Fruit fly (Drosophila melanogaster) whole organism, embryonic: ENCODE measurements around the gene orb.
A peak's percentile ranks its signal among the peaks of the same experiment; 100 is the strongest.

Source experiments
- Atf-2 ChIP-seq: fragments of 200-800 bp; sonication (Bioruptor generic); optimal IDR thresholded peaks from 2 replicates; lab custom pipeline; 2016; ENCODE audit warnings: missing biosample characterization, missing genetic modification characterization
- Bdp1 ChIP-seq: fragments of 200-800 bp; sonication (Bioruptor generic); optimal IDR thresholded peaks from 3 replicates; lab custom pipeline; 2016; ENCODE audit warnings: missing biosample characterization, missing genetic modification characterization
- Blimp-1 ChIP-seq: fragments of 200-800 bp; sonication (Bioruptor generic); optimal IDR thresholded peaks from 3 replicates; lab custom pipeline; 2018; ENCODE audit warnings: missing biosample characterization, missing genetic modification characterization, mild to moderate bottlenecking, moderate library complexity, missing genetic modification reagents
- CG1024 ChIP-seq: fragments of 200-800 bp; sonication (Bioruptor generic); IDR thresholded peaks from 2 replicates; pipeline ENCODE4 v1.3.6; 2022; ENCODE audit warnings: missing biosample characterization, missing genetic modification characterization
- CG11696 ChIP-seq: fragments of 200-800 bp; sonication (Bioruptor generic); IDR thresholded peaks from 2 replicates; pipeline ENCODE4 v1.3.6; 2022; ENCODE audit warnings: missing biosample characterization, missing genetic modification characterization
- CG11723 ChIP-seq: fragments of 200-800 bp; sonication (Bioruptor generic); optimal IDR thresholded peaks from 2 replicates; lab custom pipeline; 2017; ENCODE audit warnings: missing biosample characterization, mild to moderate bottlenecking, missing genetic modification characterization
- CG12659 ChIP-seq: fragments of 200-800 bp; sonication (Bioruptor generic); optimal IDR thresholded peaks from 3 replicates; lab custom pipeline; 2017; ENCODE audit warnings: mild to moderate bottlenecking, missing biosample characterization, missing genetic modification reagents, missing genetic modification characterization
- CG13624 ChIP-seq: fragments of 200-800 bp; sonication (Bioruptor generic); optimal IDR thresholded peaks from 2 replicates; lab custom pipeline; 2016; ENCODE audit warnings: missing biosample characterization, missing genetic modification characterization
- CG15269 ChIP-seq: fragments of 200-800 bp; sonication (Bioruptor generic); optimal IDR thresholded peaks from 2 replicates; lab custom pipeline; 2018; ENCODE audit warnings: missing biosample characterization, mild to moderate bottlenecking, missing genetic modification characterization, moderate library complexity
- CG1647 ChIP-seq: fragments of 200-800 bp; sonication (Bioruptor generic); optimal IDR thresholded peaks from 3 replicates; lab custom pipeline; 2016; ENCODE audit warnings: missing biosample characterization, missing genetic modification characterization
- CG17385 ChIP-seq: fragments of 200-800 bp; sonication (Bioruptor generic); optimal IDR thresholded peaks from 3 replicates; lab custom pipeline; 2018; ENCODE audit warnings: missing biosample characterization, mild to moderate bottlenecking, missing genetic modification characterization
- CG2199 ChIP-seq: fragments of 200-800 bp; sonication (Bioruptor generic); IDR thresholded peaks from 3 replicates; pipeline ENCODE4 v1.3.6; 2022; ENCODE audit warnings: missing biosample characterization, missing genetic modification characterization
- CG4424 ChIP-seq: fragments of 200-800 bp; sonication (Bioruptor generic); optimal IDR thresholded peaks from 3 replicates; lab custom pipeline; 2016; ENCODE audit warnings: missing biosample characterization, missing genetic modification characterization
- CG5180 ChIP-seq: fragments of 200-800 bp; sonication (Bioruptor generic); optimal IDR thresholded peaks from 3 replicates; lab custom pipeline; 2017; ENCODE audit warnings: missing biosample characterization, missing genetic modification characterization, mild to moderate bottlenecking, moderate library complexity, missing genetic modification reagents
- D19B ChIP-seq: fragments of 200-800 bp; sonication (Bioruptor generic); optimal IDR thresholded peaks from 2 replicates; lab custom pipeline; 2017; ENCODE audit warnings: missing biosample characterization, mild to moderate bottlenecking, missing genetic modification characterization
- Dek ChIP-seq: fragments of 200-800 bp; sonication (Bioruptor generic); optimal IDR thresholded peaks from 3 replicates; lab custom pipeline; 2019; ENCODE audit warnings: missing biosample characterization, mild to moderate bottlenecking, missing genetic modification characterization, moderate library complexity
- Drgx ChIP-seq: fragments of 200-800 bp; sonication (Bioruptor generic); IDR thresholded peaks from 2 replicates; pipeline ENCODE4 v1.3.6; 2022; ENCODE audit warnings: missing biosample characterization, missing genetic modification characterization
- Elba2 ChIP-seq: fragments of 200-800 bp; sonication (Bioruptor generic); optimal IDR thresholded peaks from 3 replicates; lab custom pipeline; 2016; ENCODE audit warnings: missing biosample characterization, missing genetic modification characterization
- Fer2 ChIP-seq: fragments of 200-800 bp; sonication (Bioruptor generic); optimal IDR thresholded peaks from 2 replicates; lab custom pipeline; 2018; ENCODE audit warnings: missing biosample characterization, mild to moderate bottlenecking, missing genetic modification characterization, moderate library complexity
- HLH4C ChIP-seq: fragments of 200-800 bp; sonication (Bioruptor generic); IDR thresholded peaks from 3 replicates; pipeline ENCODE4 v1.3.6; 2022; ENCODE audit warnings: missing biosample characterization, missing genetic modification characterization; ENCODE audit not compliant: partially characterized antibody
- Hr39 ChIP-seq: fragments of >200 bp; optimal IDR thresholded peaks from 2 replicates; lab custom pipeline; 2017
- Hsf ChIP-seq: fragments of 200-800 bp; sonication (Bioruptor generic); optimal IDR thresholded peaks from 3 replicates; lab custom pipeline; 2016; ENCODE audit warnings: missing biosample characterization, missing genetic modification characterization
- NK7.1 ChIP-seq: fragments of 200-800 bp; sonication (Bioruptor generic); optimal IDR thresholded peaks from 3 replicates; lab custom pipeline; 2016; ENCODE audit warnings: missing biosample characterization, missing genetic modification characterization
- Oaz ChIP-seq: fragments of 200-800 bp; sonication (Bioruptor generic); IDR thresholded peaks from 2 replicates; pipeline ENCODE4 v1.3.6; 2022; ENCODE audit warnings: missing biosample characterization, missing genetic modification characterization
- Sox100B ChIP-seq: fragments of 200-800 bp; sonication (Bioruptor generic); optimal IDR thresholded peaks from 3 replicates; lab custom pipeline; 2018; ENCODE audit warnings: missing biosample characterization, mild to moderate bottlenecking, missing genetic modification characterization
- YL-1 ChIP-seq: fragments of 200-800 bp; sonication (Bioruptor generic); optimal IDR thresholded peaks from 3 replicates; lab custom pipeline; 2017; ENCODE audit warnings: missing biosample characterization, mild to moderate bottlenecking, missing genetic modification characterization
- ara ChIP-seq: fragments of 200-800 bp; sonication (Bioruptor generic); IDR thresholded peaks from 2 replicates; pipeline ENCODE4 v1.3.6; 2022; ENCODE audit warnings: missing biosample characterization, missing genetic modification characterization
- br ChIP-seq: fragments of >200 bp; optimal IDR thresholded peaks from 2 replicates; lab custom pipeline; 2017
- chinmo ChIP-seq: fragments of 200-800 bp; sonication (Bioruptor generic); IDR thresholded peaks from 4 replicates; pipeline ENCODE4 v1.3.6; 2022; ENCODE audit warnings: missing biosample characterization, missing genetic modification characterization; ENCODE audit not compliant: partially characterized antibody
- dm ChIP-seq: fragments of 200-800 bp; sonication (Bioruptor generic); optimal IDR thresholded peaks from 3 replicates; lab custom pipeline; 2016; ENCODE audit warnings: missing biosample characterization, missing genetic modification characterization
- dmrt99B ChIP-seq: fragments of 200-800 bp; sonication (Bioruptor generic); optimal IDR thresholded peaks from 2 replicates; lab custom pipeline; 2018; ENCODE audit warnings: missing biosample characterization, mild to moderate bottlenecking, missing genetic modification characterization, moderate library complexity
- fd102C ChIP-seq: fragments of 200-800 bp; sonication (Bioruptor generic); optimal IDR thresholded peaks from 2 replicates; lab custom pipeline; 2018; ENCODE audit warnings: missing biosample characterization, mild to moderate bottlenecking, missing genetic modification characterization, moderate library complexity
- fd64A ChIP-seq: fragments of 200-800 bp; sonication (Bioruptor generic); optimal IDR thresholded peaks from 3 replicates; lab custom pipeline; 2018; ENCODE audit warnings: missing biosample characterization, mild to moderate bottlenecking, missing genetic modification characterization
- gce ChIP-seq: fragments of 200-800 bp; sonication (Bioruptor generic); IDR thresholded peaks from 3 replicates; pipeline ENCODE4 v1.3.6; 2022; ENCODE audit warnings: missing biosample characterization, missing genetic modification characterization
- gfzf ChIP-seq: fragments of 200-800 bp; sonication (Bioruptor generic); optimal IDR thresholded peaks from 2 replicates; lab custom pipeline; 2016; ENCODE audit warnings: missing biosample characterization, mild to moderate bottlenecking, missing genetic modification characterization, moderate library complexity
- hbn ChIP-seq: fragments of 200-800 bp; sonication (Bioruptor generic); IDR thresholded peaks from 2 replicates; pipeline ENCODE4 v1.3.6; 2022; ENCODE audit warnings: missing biosample characterization, missing genetic modification characterization; ENCODE audit not compliant: partially characterized antibody
- kah ChIP-seq: fragments of 200-800 bp; sonication (Bioruptor generic); optimal IDR thresholded peaks from 2 replicates; lab custom pipeline; 2018; ENCODE audit warnings: missing biosample characterization, mild to moderate bottlenecking, missing genetic modification characterization
- oc ChIP-seq: fragments of 200-800 bp; sonication (Bioruptor generic); optimal IDR thresholded peaks from 2 replicates; lab custom pipeline; 2018; ENCODE audit warnings: missing biosample characterization, mild to moderate bottlenecking, missing genetic modification characterization, moderate library complexity
- org-1 ChIP-seq: fragments of 200-800 bp; sonication (Bioruptor generic); optimal IDR thresholded peaks from 2 replicates; lab custom pipeline; 2017; ENCODE audit warnings: missing biosample characterization, missing genetic modification characterization
- otp ChIP-seq: fragments of 200-800 bp; sonication (Bioruptor generic); IDR thresholded peaks from 3 replicates; pipeline ENCODE4, ENCODE4 v1.3.6; 2022; ENCODE audit warnings: missing biosample characterization, missing genetic modification characterization
- peb ChIP-seq: fragments of 200-800 bp; sonication (Bioruptor generic); IDR thresholded peaks from 2 replicates; pipeline ENCODE4 v1.3.6; 2022; ENCODE audit warnings: missing biosample characterization, missing genetic modification characterization
- pnt ChIP-seq: fragments of 200-800 bp; sonication (Bioruptor generic); optimal IDR thresholded peaks from 3 replicates; lab custom pipeline; 2016; ENCODE audit warnings: missing biosample characterization, missing genetic modification characterization
- ranshi ChIP-seq: fragments of 200-800 bp; sonication (Bioruptor generic); IDR thresholded peaks from 2 replicates; pipeline ENCODE4 v1.3.6; 2022; ENCODE audit warnings: missing biosample characterization, missing genetic modification characterization
- seq ChIP-seq: fragments of 200-800 bp; sonication (Bioruptor generic); IDR thresholded peaks from 2 replicates; pipeline ENCODE4 v1.3.6; 2022; ENCODE audit warnings: missing biosample characterization, missing genetic modification characterization
- stwl ChIP-seq: fragments of 200-800 bp; sonication (Bioruptor generic); optimal IDR thresholded peaks from 3 replicates; lab custom pipeline; 2018; ENCODE audit warnings: missing biosample characterization, mild to moderate bottlenecking, missing genetic modification characterization, moderate library complexity
- trem ChIP-seq: fragments of 200-800 bp; optimal IDR thresholded peaks from 3 replicates; lab custom pipeline; 2019; ENCODE audit warnings: missing biosample characterization, mild to moderate bottlenecking, missing genetic modification characterization, moderate library complexity
- ttk ChIP-seq: fragments of 200-800 bp; sonication (Bioruptor generic); IDR thresholded peaks from 2 replicates; pipeline ENCODE4 v2.1.2; 2022; ENCODE audit warnings: missing biosample characterization, missing genetic modification characterization
- zen2 ChIP-seq: fragments of 200-800 bp; sonication (Bioruptor generic); IDR thresholded peaks from 3 replicates; pipeline ENCODE4 v1.3.6; 2022; ENCODE audit warnings: missing biosample characterization, missing genetic modification characterization; ENCODE audit not compliant: partially characterized antibody

The orb gene

DNA sequence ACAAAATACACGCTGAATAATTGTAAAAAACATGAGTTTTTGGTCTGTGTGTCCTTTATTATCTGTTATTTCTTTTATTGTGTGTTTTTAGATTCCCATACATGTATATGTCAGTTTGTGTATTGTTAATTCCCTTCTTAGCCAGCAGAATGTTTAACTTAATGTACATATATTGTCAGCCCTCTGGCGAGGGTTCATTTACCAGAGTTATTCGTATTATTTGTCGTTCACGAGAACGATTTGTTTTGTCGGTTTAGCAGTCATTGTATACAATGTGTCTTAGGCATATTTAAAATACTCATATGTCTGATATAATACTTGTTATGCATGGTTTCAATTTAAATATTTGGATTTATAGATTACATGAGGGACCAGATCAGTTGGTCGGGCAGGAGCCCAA, 20.1 kb downstream of the orb start:
- TF ChIP-seq br (lab: Kevin White, UChicago): no peak
- TF ChIP-seq CG2199 (GFP tag; lab: Robert Waterston, UW): peak; percentile 92
- TF ChIP-seq dm: no peak
- no peak for TF ChIP-seq org-1 (GFP tag; lab: Kevin White, UChicago)
- TF ChIP-seq ttk (GFP tag; lab: Robert Waterston, UW): no peak
- TF ChIP-seq CG12659 (GFP tag; lab: Kevin White, UChicago): no peak
- TF ChIP-seq Fer2 (tag; lab: Kevin White, UChicago): no peak

DNA sequence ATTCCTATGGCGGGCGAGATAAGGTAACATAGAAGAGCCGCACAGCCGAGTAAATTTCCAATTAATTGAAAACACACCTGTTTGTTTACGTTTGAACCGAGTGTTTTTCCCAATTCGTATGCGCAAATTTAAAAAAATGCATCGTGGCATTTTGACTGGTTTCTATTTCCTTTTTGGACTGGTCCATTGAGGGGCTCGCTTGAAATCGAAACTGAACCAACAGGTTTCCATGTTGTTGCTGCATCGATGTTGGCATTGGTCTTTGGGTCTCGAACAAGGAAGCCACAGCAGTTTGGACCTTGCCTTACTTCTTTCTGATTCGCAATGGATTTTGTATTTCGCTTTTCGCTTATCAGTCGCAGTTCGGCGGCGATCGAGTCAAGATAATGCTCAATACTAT, 22.1 kb downstream of the orb start:
- TF ChIP-seq kah (GFP tag; lab: Kevin White, UChicago) (peak; percentile 69), Blimp-1 (peak; percentile 77), CG1024 (no peak)

DNA sequence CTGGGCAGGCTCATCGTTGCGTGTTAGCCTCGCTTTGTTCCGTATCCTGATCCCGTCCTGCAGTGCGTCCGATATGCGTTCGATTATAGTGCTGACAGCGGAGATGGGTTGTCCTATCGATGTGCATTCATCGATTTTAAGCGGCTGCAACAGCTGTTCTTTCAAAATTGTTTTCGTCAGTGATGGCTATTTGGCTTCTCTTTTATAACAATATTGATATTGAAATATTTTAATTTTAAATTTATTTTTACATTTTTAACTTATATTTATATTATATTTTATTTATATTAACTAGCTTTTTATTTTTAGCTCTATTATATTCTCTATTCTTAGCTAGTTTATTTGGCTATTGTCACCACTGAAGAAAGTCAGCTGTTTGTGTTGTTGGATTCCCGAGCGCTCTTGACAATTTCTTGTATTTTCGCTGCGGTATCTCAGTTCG, 22.6 kb downstream of the orb start, which contains the start of the genes wda and Pex11c:
TSS of gene wda (minus strand) at position 102 of the 442 bp plus-strand sequence.
TSS of gene Pex11c (plus strand) at position 380 of the 442 bp plus-strand sequence.
- TF ChIP-seq hbn: peak; percentile 54
- TF ChIP-seq Hr39: no peak
- TF ChIP-seq Dek (tag; lab: Kevin White, UChicago): peak; percentile 91
- no peak; the same call in none of the 2 replicates for TF ChIP-seq ranshi (GFP tag; lab: Robert Waterston, UW)
- peak; percentile 64 for TF ChIP-seq seq
- no peak for TF ChIP-seq CG13624 (GFP tag; lab: Kevin White, UChicago)
- TF ChIP-seq Hsf: peak; percentile 24
- peak; percentile 91 for TF ChIP-seq CG15269 (tag; lab: Kevin White, UChicago)
- TF ChIP-seq CG11696 (GFP tag; lab: Robert Waterston, UW): peak; percentile 72
- no peak for TF ChIP-seq CG1647 (GFP tag; lab: Kevin White, UChicago)
- peak; percentile 24; the same call in 1 of the 2 replicates for TF ChIP-seq peb (GFP tag; lab: Robert Waterston, UW)
- peak; percentile 59 for TF ChIP-seq fd102C (GFP tag; lab: Kevin White, UChicago)
- peak; percentile 81 for TF ChIP-seq CG4424 (GFP tag; lab: Kevin White, UChicago)
- TF ChIP-seq HLH4C (GFP tag; lab: Robert Waterston, UW): peak; percentile 61; the same call in 1 of the 3 replicates
- peak; percentile 19; the same call in 1 of the 3 replicates for TF ChIP-seq zen2 (GFP tag; lab: Robert Waterston, UW)
- TF ChIP-seq CG17385 (GFP tag; lab: Kevin White, UChicago): peak; percentile 81
- peak; percentile 16 for TF ChIP-seq Elba2
- TF ChIP-seq Blimp-1: peak; percentile 59
- TF ChIP-seq YL-1 (GFP tag; lab: Kevin White, UChicago): peak; percentile 71
- TF ChIP-seq stwl (tag; lab: Kevin White, UChicago): peak; percentile 60
- peak; percentile 80 for TF ChIP-seq Sox100B
- no peak for TF ChIP-seq pnt
- TF ChIP-seq CG5180 (GFP tag; lab: Kevin White, UChicago): no peak
- TF ChIP-seq NK7.1 (GFP tag; lab: Kevin White, UChicago): no peak
- peak; percentile 68 for TF ChIP-seq ara
- no peak for TF ChIP-seq Oaz (GFP tag; lab: Robert Waterston, UW)
- TF ChIP-seq chinmo: no peak
- peak; percentile 75; the same call in 1 of the 2 replicates for TF ChIP-seq Drgx
- TF ChIP-seq otp (GFP tag; lab: Robert Waterston, UW): peak; percentile 68; the same call in 1 of the 3 replicates
- no peak for TF ChIP-seq CG11723
- peak; percentile 85 for TF ChIP-seq oc (tag; lab: Kevin White, UChicago)
- TF ChIP-seq Bdp1 (GFP tag; lab: Kevin White, UChicago): peak; percentile 42
- peak; percentile 44 for TF ChIP-seq D19B (GFP tag; lab: Kevin White, UChicago)
- TF ChIP-seq trem (tag; lab: Kevin White, UChicago): peak; percentile 88
- TF ChIP-seq fd64A (GFP tag; lab: Kevin White, UChicago): no peak
- no peak for TF ChIP-seq gce
- TF ChIP-seq gfzf: no peak
- TF ChIP-seq dmrt99B (tag; lab: Kevin White, UChicago): peak; percentile 86
- TF ChIP-seq Atf-2 (GFP tag; lab: Kevin White, UChicago): peak; percentile 12
